Worm (Caenorhabditis elegans) whole organism, L4 larva: ENCODE results near the gene T19D2.3.

Experiments used
- D1046.2 ChIP-seq: fragments of 200-800 bp; sonication (Bioruptor generic); IDR thresholded peaks from 2 replicates; pipeline ENCODE4 v1.3.6; 2022; ENCODE audit warnings: missing genetic modification characterization, missing compliant biosample characterization
- F37D6.2 ChIP-seq: sonication (generic microtip); optimal IDR thresholded peaks from 2 replicates; lab custom pipeline; 2016; ENCODE audit warnings: mild to moderate bottlenecking, missing genetic modification characterization, missing compliant biosample characterization
- F49E8.2 ChIP-seq: sonication (generic microtip); optimal IDR thresholded peaks from 2 replicates; lab custom pipeline; 2016; ENCODE audit warnings: missing compliant biosample characterization, mild to moderate bottlenecking, missing genetic modification characterization, borderline replicate concordance
- T20F7.1 ChIP-seq: fragments of 200-800 bp; sonication (Bioruptor generic); optimal IDR thresholded peaks from 2 replicates; lab custom pipeline; 2018; ENCODE audit warnings: mild to moderate bottlenecking, missing genetic modification characterization, missing compliant biosample characterization
- T26A8.4 ChIP-seq: fragments of 200-800 bp; sonication (Bioruptor generic); IDR thresholded peaks from 2 replicates; pipeline ENCODE4 v1.3.6; 2022; ENCODE audit warnings: missing genetic modification characterization, missing compliant biosample characterization
- Y105C5A.15 ChIP-seq: fragments of 200-800 bp; sonication (Bioruptor generic); IDR thresholded peaks from 2 replicates; pipeline ENCODE4 v1.3.6; 2022; ENCODE audit warnings: missing genetic modification characterization, missing compliant biosample characterization
- Y5F2A.4 ChIP-seq: fragments of 200-800 bp; sonication (Bioruptor generic); optimal IDR thresholded peaks from 2 replicates; lab custom pipeline; 2018; ENCODE audit warnings: mild to moderate bottlenecking, missing genetic modification characterization, missing compliant biosample characterization
- ZK546.5 ChIP-seq, 2 experiments: sonication (generic microtip); optimal IDR thresholded peaks; 2 replicates each; lab custom pipeline; 2017; ENCODE audit warnings: missing biosample characterization in 2 of 2, missing genetic modification characterization in 2 of 2
- aha-1 ChIP-seq: fragments of 150-350 bp; peaks from one replicate; lab custom pipeline; 2014; ENCODE audit warnings: missing biosample characterization, missing genetic modification characterization
- ama-1 ChIP-seq: fragments of 150-350 bp; optimal IDR thresholded peaks from 2 replicates; lab custom pipeline; 2014; ENCODE audit warnings: inconsistent platforms, mixed read lengths
- arid-1 ChIP-seq: fragments of 200-800 bp; sonication (Bioruptor generic); conservative IDR thresholded peaks from 2 replicates; pipeline ENCODE4 v1.3.6; 2022; ENCODE audit warnings: missing genetic modification reagents, missing genetic modification characterization, missing compliant biosample characterization
- ceh-82 ChIP-seq: sonication (generic microtip); optimal IDR thresholded peaks from 2 replicates; lab custom pipeline; 2017; ENCODE audit warnings: missing biosample characterization, missing genetic modification characterization
- daf-16 ChIP-seq, 3 experiments: sonication (generic microtip); optimal IDR thresholded peaks; 2 replicates each; lab custom pipeline; 2016 to 2017; ENCODE audit warnings: missing genetic modification characterization in 3 of 3, missing genetic modification reagents in 3 of 3, mild to moderate bottlenecking in 2 of 3, missing compliant biosample characterization in 2 of 3, missing biosample characterization in 1 of 3, moderate library complexity in 1 of 3
- daf-19 ChIP-seq: fragments of 200-800 bp; sonication (Bioruptor generic); conservative IDR thresholded peaks from 2 replicates; pipeline ENCODE4 v1.3.6; 2022; ENCODE audit warnings: missing genetic modification characterization, missing compliant biosample characterization
- dmd-6 ChIP-seq: fragments of 200-800 bp; sonication (Bioruptor generic); IDR thresholded peaks from 2 replicates; pipeline ENCODE4 v1.3.6; 2022; ENCODE audit warnings: missing genetic modification reagents, missing genetic modification characterization, missing compliant biosample characterization
- dmd-8 ChIP-seq: fragments of 200-800 bp; sonication (Bioruptor generic); IDR thresholded peaks from 2 replicates; pipeline ENCODE4 v1.3.6; 2022; ENCODE audit warnings: missing genetic modification characterization, missing compliant biosample characterization
- duxl-1 ChIP-seq: sonication (generic microtip); optimal IDR thresholded peaks from 2 replicates; lab custom pipeline; 2016; ENCODE audit warnings: mild to moderate bottlenecking, missing genetic modification characterization, moderate library complexity, missing compliant biosample characterization; ENCODE audit not compliant: poor library complexity
- dve-1 ChIP-seq: sonication (generic microtip); optimal IDR thresholded peaks from 2 replicates; lab custom pipeline; 2017; ENCODE audit warnings: antibody characterized with exemption, mild to moderate bottlenecking, missing genetic modification characterization, missing compliant biosample characterization; ENCODE audit not compliant: insufficient read depth
- egl-27 ChIP-seq: sonication (generic microtip); optimal IDR thresholded peaks from 3 replicates; lab custom pipeline; 2017; ENCODE audit warnings: missing biosample characterization, missing genetic modification reagents, missing genetic modification characterization
- gei-8 ChIP-seq: fragments of 200-800 bp; sonication (Bioruptor generic); optimal IDR thresholded peaks from 2 replicates; lab custom pipeline; 2018; ENCODE audit warnings: mild to moderate bottlenecking, missing genetic modification characterization, missing compliant biosample characterization
- hmg-1.1 ChIP-seq: fragments of 200-800 bp; sonication (Bioruptor generic); IDR thresholded peaks from 2 replicates; pipeline ENCODE4 v1.3.6; 2022; ENCODE audit warnings: missing genetic modification reagents, missing genetic modification characterization, missing compliant biosample characterization
- lin-29 ChIP-seq: fragments of 200-800 bp; sonication (Bioruptor generic); IDR thresholded peaks from 2 replicates; pipeline ENCODE4 v1.3.6; 2022; ENCODE audit warnings: missing genetic modification reagents, missing genetic modification characterization, missing compliant biosample characterization
- lir-3 ChIP-seq: sonication (generic microtip); optimal IDR thresholded peaks from 2 replicates; lab custom pipeline; 2016; ENCODE audit warnings: mild to moderate bottlenecking, missing genetic modification characterization, missing compliant biosample characterization
- madf-9 ChIP-seq: fragments of 200-800 bp; sonication (Bioruptor generic); conservative IDR thresholded peaks from 2 replicates; pipeline ENCODE4 v1.3.6; 2022; ENCODE audit warnings: missing genetic modification reagents, missing genetic modification characterization, missing compliant biosample characterization
- mdt-29 ChIP-seq: fragments of 200-800 bp; sonication (Bioruptor generic); IDR thresholded peaks from 2 replicates; pipeline ENCODE4 v1.3.6; 2022; ENCODE audit warnings: missing genetic modification reagents, missing genetic modification characterization, missing compliant biosample characterization
- mxl-2 ChIP-seq: fragments of 200-800 bp; sonication (Bioruptor generic); conservative IDR thresholded peaks from 2 replicates; pipeline ENCODE4 v1.3.6; 2022; ENCODE audit warnings: missing genetic modification reagents, missing genetic modification characterization, missing compliant biosample characterization
- mxl-3 ChIP-seq: fragments of 200-800 bp; sonication (Bioruptor generic); optimal IDR thresholded peaks from 2 replicates; lab custom pipeline; 2018; ENCODE audit warnings: mild to moderate bottlenecking, missing genetic modification characterization, missing compliant biosample characterization
- nhr-111 ChIP-seq: fragments of 200-800 bp; sonication (Bioruptor generic); optimal IDR thresholded peaks from 2 replicates; lab custom pipeline; 2018; ENCODE audit warnings: mild to moderate bottlenecking, missing genetic modification characterization, missing compliant biosample characterization
- nhr-237 ChIP-seq: sonication (generic microtip); optimal IDR thresholded peaks from 2 replicates; lab custom pipeline; 2017; ENCODE audit warnings: missing biosample characterization, missing genetic modification characterization
- nhr-25 ChIP-seq: sonication (generic microtip); optimal IDR thresholded peaks from 2 replicates; lab custom pipeline; 2017; ENCODE audit warnings: missing genetic modification characterization, mild to moderate bottlenecking, missing compliant biosample characterization, antibody characterized with exemption, moderate library complexity, borderline replicate concordance; ENCODE audit not compliant: insufficient read depth
- nhr-28 ChIP-seq: fragments of 150-350 bp; optimal IDR thresholded peaks from 2 replicates; lab custom pipeline; 2014; ENCODE audit warnings: missing biosample characterization, missing genetic modification characterization
- nhr-41 ChIP-seq: fragments of 200-800 bp; sonication (Bioruptor generic); IDR thresholded peaks from 2 replicates; pipeline ENCODE4 v1.3.6; 2022; ENCODE audit warnings: missing genetic modification reagents, missing genetic modification characterization, missing compliant biosample characterization
- nhr-42 ChIP-seq: fragments of 200-800 bp; sonication (Bioruptor generic); IDR thresholded peaks from 2 replicates; pipeline ENCODE4 v1.3.6; 2022; ENCODE audit warnings: missing genetic modification characterization, missing compliant biosample characterization
- nhr-48 ChIP-seq: sonication (generic microtip); optimal IDR thresholded peaks from 2 replicates; lab custom pipeline; 2016; ENCODE audit warnings: mild to moderate bottlenecking, missing genetic modification characterization, missing compliant biosample characterization
- nhr-6 ChIP-seq: fragments of 150-350 bp; optimal IDR thresholded peaks from 2 replicates; lab custom pipeline; 2014; ENCODE audit warnings: missing biosample characterization, missing genetic modification characterization
- nhr-76 ChIP-seq: fragments of 150-350 bp; optimal IDR thresholded peaks from 2 replicates; lab custom pipeline; 2014; ENCODE audit warnings: missing biosample characterization, missing genetic modification characterization
- pha-4 ChIP-seq, 2 experiments: fragments of 150-350 bp in 1 of 2; fragments of 200-800 bp in 1 of 2; sonication (Bioruptor generic) in 1 of 2; IDR thresholded peaks in 1 of 2; optimal IDR thresholded peaks in 1 of 2; 2 replicates each; pipeline versions ENCODE4 v1.3.6 to Lab custom; 2014 to 2022; ENCODE audit warnings: missing genetic modification characterization in 2 of 2, missing genetic modification reagents in 2 of 2, missing biosample characterization in 1 of 2, missing compliant biosample characterization in 1 of 2
- rbr-2 ChIP-seq: sonication (generic microtip); optimal IDR thresholded peaks from 2 replicates; lab custom pipeline; 2016; ENCODE audit warnings: missing genotype, missing genetic modification characterization, missing compliant biosample characterization
- set-16 ChIP-seq: fragments of 200-800 bp; sonication (Bioruptor generic); IDR thresholded peaks from 2 replicates; pipeline ENCODE4 v1.3.6; 2022; ENCODE audit warnings: missing genetic modification reagents, missing genetic modification characterization, missing compliant biosample characterization
- snpc-1.2 ChIP-seq: fragments of 200-800 bp; sonication (Bioruptor generic); IDR thresholded peaks from 2 replicates; pipeline ENCODE4 v1.3.6; 2022; ENCODE audit warnings: missing genetic modification reagents, missing genetic modification characterization, missing compliant biosample characterization
- tra-1 ChIP-seq: fragments of 200-800 bp; sonication (Bioruptor generic); IDR thresholded peaks from 2 replicates; pipeline ENCODE4 v1.3.6; 2022; ENCODE audit warnings: missing genetic modification reagents, missing genetic modification characterization, missing compliant biosample characterization
- unc-62 ChIP-seq, 3 experiments: fragments of 150-350 bp in 1 of 3; sonication (generic microtip); optimal IDR thresholded peaks in 2 of 3; peaks in 1 of 3; 1 replicate in 1 of 3; 2 replicates in 2 of 3; lab custom pipeline; 2014 to 2017; ENCODE audit warnings: missing biosample characterization in 3 of 3, missing genetic modification characterization in 3 of 3, missing genetic modification reagents in 3 of 3, missing genotype in 1 of 3
- vab-7 ChIP-seq: fragments of 200-800 bp; sonication (Bioruptor generic); IDR thresholded peaks from 2 replicates; pipeline ENCODE4 v1.3.6; 2022; ENCODE audit warnings: missing genetic modification reagents, missing genetic modification characterization, missing compliant biosample characterization
- zag-1 ChIP-seq: fragments of 150-350 bp; optimal IDR thresholded peaks from 2 replicates; lab custom pipeline; 2014; ENCODE audit warnings: missing biosample characterization, missing genetic modification characterization
- zfp-2 ChIP-seq: sonication (generic microtip); optimal IDR thresholded peaks from 2 replicates; lab custom pipeline; 2016; ENCODE audit warnings: mild to moderate bottlenecking, missing genetic modification characterization, missing compliant biosample characterization
- zfp-3 ChIP-seq: fragments of 200-800 bp; sonication (Bioruptor generic); conservative IDR thresholded peaks from 2 replicates; pipeline ENCODE4 v1.3.6; 2022; ENCODE audit warnings: missing genetic modification reagents, missing genetic modification characterization, missing compliant biosample characterization

The T19D2.3 gene

ce11 chrX:3945681-3946080 lies 6.6 kb downstream of the T19D2.3 start (continued):
- no peak for TF ChIP-seq nhr-41 (GFP tag; lab: Robert Waterston, UW)
- TF ChIP-seq Y5F2A.4, result no peak
- no peak for TF ChIP-seq nhr-6 (tag; lab: Kevin White, UChicago)
- peak; percentile 55; the same call in 1 of the 2 replicates for TF ChIP-seq pha-4 (GFP tag; IDR thresholded peaks at IDR 0.05; lab: Robert Waterston, UW)
- no peak for TF ChIP-seq pha-4 (tag; optimal IDR thresholded peaks at IDR 0.05; lab: Kevin White, UChicago)
- no peak for TF ChIP-seq F49E8.2
- no peak for TF ChIP-seq F37D6.2 (tag; lab: Kevin White, UChicago)
- no peak for TF ChIP-seq mdt-29 (GFP tag; lab: Robert Waterston, UW)
- TF ChIP-seq mxl-2, result no peak
- no peak for TF ChIP-seq daf-19 (GFP tag; lab: Robert Waterston, UW)
- TF ChIP-seq nhr-111, result no peak
- TF ChIP-seq rbr-2 (tag; lab: Kevin White, UChicago), result peak; percentile 77
- no peak for TF ChIP-seq D1046.2
- TF ChIP-seq snpc-1.2 (GFP tag; lab: Robert Waterston, UW), result no peak
- peak; percentile 49 for TF ChIP-seq dmd-6 (GFP tag; lab: Robert Waterston, UW)
- no peak for TF ChIP-seq T20F7.1 (GFP tag; lab: Kevin White, UChicago)
- TF ChIP-seq arid-1, result no peak
- TF ChIP-seq ZK546.5 (tag; optimal IDR thresholded peaks at IDR 0.05; lab: Kevin White, UChicago), result no peak
- TF ChIP-seq gei-8 (GFP tag; lab: Kevin White, UChicago), result no peak
- no peak for TF ChIP-seq nhr-237 (tag; lab: Kevin White, UChicago)
- no peak for TF ChIP-seq zfp-3
- peak; percentile 55 for TF ChIP-seq aha-1 (tag; lab: Kevin White, UChicago)
- no peak for TF ChIP-seq unc-62 (GFP tag; optimal IDR thresholded peaks at IDR 0.05 in 1 of 2; lab: Kevin White, UChicago)
- no peak for TF ChIP-seq unc-62 (tag; optimal IDR thresholded peaks at IDR 0.05; lab: Kevin White, UChicago)
- no peak for TF ChIP-seq lir-3 (tag; lab: Kevin White, UChicago)
- no peak for TF ChIP-seq ama-1 (lab: Kevin White, UChicago)
- no peak for TF ChIP-seq nhr-25 (tag; lab: Kevin White, UChicago)
- TF ChIP-seq nhr-76 (tag; lab: Kevin White, UChicago), result no peak
- TF ChIP-seq dve-1, result peak; percentile 29
- no peak for TF ChIP-seq nhr-48 (tag; lab: Kevin White, UChicago)
- TF ChIP-seq set-16, result peak; percentile 83
- TF ChIP-seq zag-1, result no peak
- TF ChIP-seq T26A8.4 (GFP tag; lab: Robert Waterston, UW), result no peak
- no peak for TF ChIP-seq zfp-2
- no peak for TF ChIP-seq ceh-82 (tag; lab: Kevin White, UChicago)
- no peak for TF ChIP-seq Y105C5A.15 (GFP tag; lab: Robert Waterston, UW)
- TF ChIP-seq tra-1, result no peak
- TF ChIP-seq madf-9 (GFP tag; lab: Robert Waterston, UW), result no peak
- no peak for TF ChIP-seq dmd-8
- TF ChIP-seq mxl-3, result peak; percentile 59
- TF ChIP-seq lin-29 (GFP tag; lab: Robert Waterston, UW), result no peak
- TF ChIP-seq nhr-42 (GFP tag; lab: Robert Waterston, UW), result no peak
- no peak for TF ChIP-seq egl-27
- TF ChIP-seq hmg-1.1 (GFP tag; lab: Robert Waterston, UW), result peak; percentile 85
- no peak for TF ChIP-seq duxl-1 (tag; lab: Kevin White, UChicago)
- TF ChIP-seq nhr-28, result peak; percentile 28
- peak; percentile 50; the same call in 1 of the 2 replicates for TF ChIP-seq vab-7
- TF ChIP-seq daf-16 (GFP tag; optimal IDR thresholded peaks at IDR 0.05; lab: Kevin White, UChicago), result no peak
- peak; percentile 1 for TF ChIP-seq daf-16 (tag; optimal IDR thresholded peaks at IDR 0.05; lab: Kevin White, UChicago)
